Worm (Caenorhabditis elegans) whole organism, mixed stage, embryonic: ENCODE measurements around the gene srt-64.

Experiments
- elt-1 ChIP-seq: sonication (generic microtip); optimal IDR thresholded peaks from 2 replicates; lab custom pipeline; 2017; ENCODE audit warnings: missing genetic modification characterization, mild to moderate bottlenecking, missing compliant biosample characterization, antibody characterized with exemption, moderate library complexity, borderline replicate concordance; ENCODE audit not compliant: insufficient read depth
- unc-62 ChIP-seq: fragments of 150-350 bp; optimal IDR thresholded peaks from 2 replicates; lab custom pipeline; 2014; ENCODE audit warnings: missing biosample characterization, missing genetic modification reagents, missing genetic modification characterization

ce11 chrV:5126793-5127192 lies 42.7 kb downstream of the srt-64 start, which contains the start of gene F14F9.5:
- TF ChIP-seq unc-62 (no peak), elt-1 (tag; lab: Kevin White, UChicago) (no peak)
